Worm (Caenorhabditis elegans): ENCODE data around the gene F39G3.2.

The F39G3.2 gene

ce11 chrV:4785333-4785852, 47.8 kb downstream of the F39G3.2 start, which contains the start of the genes Y60C6A.2 and Y60C6A.3:
Gene Y60C6A.2 (minus strand): TSS chrV:4785433.
Gene Y60C6A.3 (plus strand): TSS chrV:4785802.
- TF ChIP-seq ceh-2 (tag; optimal IDR thresholded peaks at IDR 0.05) (no peak), ets-4 (tag; optimal IDR thresholded peaks at IDR 0.05) (no peak), Y22D7AL.16 (tag; optimal IDR thresholded peaks at IDR 0.05) (no peak), dve-1 (tag; optimal IDR thresholded peaks at IDR 0.05) (no peak), sox-2 (GFP tag; IDR thresholded peaks at IDR 0.05) (no peak)

ce11 chrV:4787166-4787565, 49.5 kb downstream of the F39G3.2 start, which contains the start of gene R02F11.9:
Gene R02F11.9 (plus strand): TSS chrV:4787466.
- TF ChIP-seq dmd-4 (tag; optimal IDR thresholded peaks at IDR 0.05; ENCODE audit: borderline replicate concordance) = no peak
- no peak for TF ChIP-seq ceh-45 (GFP tag; IDR thresholded peaks at IDR 0.05)
- TF ChIP-seq ceh-6 (GFP tag; optimal IDR thresholded peaks at IDR 0.05) = no peak
- TF ChIP-seq gmeb-2 (tag; optimal IDR thresholded peaks at IDR 0.05) = no peak

DNA sequence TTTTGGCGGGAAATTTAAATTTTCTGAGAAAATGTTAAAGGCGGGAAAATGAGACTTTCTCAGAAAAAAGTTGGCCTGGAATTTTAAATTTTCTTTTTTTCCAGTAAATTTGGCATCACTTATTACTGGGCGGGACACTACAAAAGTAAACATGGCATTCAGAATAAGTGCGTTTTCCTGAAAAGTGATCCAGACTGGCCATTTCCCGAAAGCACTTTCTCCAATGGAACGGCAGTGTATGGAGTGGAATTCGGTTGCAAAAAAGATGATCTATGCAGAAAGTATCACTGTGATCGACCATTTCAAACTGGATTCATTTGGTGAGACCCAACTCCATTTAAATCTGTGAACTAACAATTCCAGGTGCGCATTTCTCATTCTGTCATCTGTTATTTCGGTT, 50.2 kb downstream of the F39G3.2 start:
- no peak for TF ChIP-seq ceh-24 (tag; optimal IDR thresholded peaks at IDR 0.05)
- no peak for TF ChIP-seq eyg-1 (tag; optimal IDR thresholded peaks at IDR 0.05)
- TF ChIP-seq ceh-14 (tag; optimal IDR thresholded peaks at IDR 0.05) = no peak
- TF ChIP-seq ceh-18 (tag; optimal IDR thresholded peaks at IDR 0.05) = no peak
- TF ChIP-seq ref-2 (tag; optimal IDR thresholded peaks at IDR 0.05) = no peak
- TF ChIP-seq nhr-11 (tag; optimal IDR thresholded peaks at IDR 0.05) = no peak
- no peak for TF ChIP-seq C38D4.7 (GFP tag; optimal IDR thresholded peaks at IDR 0.05)
- no peak for TF ChIP-seq ceh-45 (GFP tag; IDR thresholded peaks at IDR 0.05)
- no peak for TF ChIP-seq rnt-1 (tag; optimal IDR thresholded peaks at IDR 0.05)
- no peak for TF ChIP-seq dve-1 (tag; optimal IDR thresholded peaks at IDR 0.05)

- no peak for TF ChIP-seq hlh-8 (tag; optimal IDR thresholded peaks at IDR 0.05)
- no peak for TF ChIP-seq sox-4 (tag; optimal IDR thresholded peaks at IDR 0.05)
- TF ChIP-seq sdc-2 (tag; optimal IDR thresholded peaks at IDR 0.05) = no peak
- TF ChIP-seq lim-6 (tag; optimal IDR thresholded peaks at IDR 0.05) = no peak
- no peak for TF ChIP-seq ahr-1 (tag; optimal IDR thresholded peaks at IDR 0.05)
These were observed 51.2 kb downstream of the F39G3.2 start, which contains the start of gene R02F11.10 for ce11 chrV:4788823-4789222. Gene R02F11.10 (plus strand): TSS chrV:4789123.

- TF ChIP-seq sox-4 (tag; optimal IDR thresholded peaks at IDR 0.05) (no peak), ceh-31 (tag; optimal IDR thresholded peaks at IDR 0.05) (no peak), ztf-16 (tag; optimal IDR thresholded peaks at IDR 0.05) (no peak), ceh-48 (tag; optimal IDR thresholded peaks at IDR 0.05) (no peak), ceh-34 (tag; optimal IDR thresholded peaks at IDR 0.05) (no peak), npax-4 (tag; optimal IDR thresholded peaks at IDR 0.05) (no peak), tbx-7 (tag; optimal IDR thresholded peaks at IDR 0.05) (no peak), F13H6.1 (tag; optimal IDR thresholded peaks at IDR 0.05) (no peak)
These were observed 52.7 kb downstream of the F39G3.2 start, which contains the start of gene R02F11.12 for ce11 chrV:4790368-4790767. Gene R02F11.12 (plus strand): TSS chrV:4790668.
